Worm (Caenorhabditis elegans): ENCODE data around the gene F29G6.1.

DNA sequence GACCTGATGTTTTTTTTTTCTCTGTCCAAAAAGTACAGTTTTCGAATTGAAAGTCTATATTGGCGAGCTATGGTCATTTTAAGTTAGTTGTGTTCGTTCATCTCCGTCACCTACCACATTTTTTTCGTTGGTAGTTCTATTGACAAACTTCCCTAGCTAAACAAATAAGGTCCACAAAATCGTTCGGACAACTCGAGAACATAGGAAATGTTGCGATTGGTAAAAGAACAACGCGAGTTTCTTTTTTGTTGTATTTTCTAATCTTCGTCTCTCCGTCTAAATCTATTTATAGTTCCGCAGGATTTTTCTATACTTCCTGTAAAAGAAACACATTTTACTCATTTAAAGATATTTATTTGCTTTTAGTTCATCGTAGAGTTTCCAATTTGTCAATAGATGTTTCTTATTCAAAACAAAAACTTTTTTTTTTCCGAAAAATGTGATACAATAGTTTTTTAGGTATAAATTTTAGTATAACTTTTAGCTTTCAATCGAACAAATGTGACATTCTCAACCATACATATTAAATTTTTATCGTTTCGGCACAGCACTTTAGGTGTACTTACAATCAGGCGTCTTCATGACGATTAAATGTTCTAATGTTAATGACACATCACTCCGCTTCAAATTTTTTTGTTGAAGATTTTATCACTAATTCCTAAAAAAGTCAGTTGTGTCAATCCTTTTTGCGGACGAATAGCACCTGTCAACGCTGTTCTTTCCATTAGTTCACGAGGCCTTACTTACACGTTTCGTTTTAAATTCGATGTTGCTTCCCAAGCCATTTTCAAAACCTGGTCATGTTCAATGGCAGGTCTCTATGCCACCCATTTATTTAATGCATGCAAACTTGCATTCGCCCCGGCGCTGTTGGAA is 35.4 kb upstream of the F29G6.1 start:
- no peak for TF ChIP-seq nhr-71 (tag; optimal IDR thresholded peaks at IDR 0.05)
- TF ChIP-seq jun-1 (tag; optimal IDR thresholded peaks at IDR 0.05): no peak
- TF ChIP-seq unc-98 (GFP tag; IDR thresholded peaks at IDR 0.05): no peak
- no peak for TF ChIP-seq nhr-28 (tag; optimal IDR thresholded peaks at IDR 0.05)
